Worm (Caenorhabditis elegans) whole organism, young adult: ENCODE measurements around the gene C08F1.11.

Experiments
- C06A6.2 ChIP-seq: fragments of 200-800 bp; sonication (Bioruptor generic); conservative IDR thresholded peaks from 2 replicates; pipeline ENCODE4 v1.3.6; 2022; ENCODE audit warnings: missing genetic modification characterization, missing compliant biosample characterization
- Y79H2A.3 ChIP-seq: fragments of 200-800 bp; sonication (Bioruptor generic); conservative IDR thresholded peaks from 2 replicates; pipeline ENCODE4 v1.3.6; 2022; ENCODE audit warnings: missing genetic modification reagents, missing genetic modification characterization, missing compliant biosample characterization
- hrde-1 ChIP-seq: sonication (generic microtip); optimal IDR thresholded peaks from 2 replicates; lab custom pipeline; 2016; ENCODE audit warnings: missing genetic modification characterization, mild to moderate bottlenecking, missing compliant biosample characterization, moderate library complexity, missing genotype, missing genetic modification reagents, borderline replicate concordance
- lag-1 ChIP-seq: fragments of 200-800 bp; sonication (Bioruptor generic); IDR thresholded peaks from 2 replicates; pipeline ENCODE4 v1.3.6; 2022; ENCODE audit warnings: missing genetic modification reagents, missing genetic modification characterization, missing compliant biosample characterization
- lin-54 ChIP-seq: fragments of 200-800 bp; sonication (Bioruptor generic); optimal IDR thresholded peaks from 2 replicates; lab custom pipeline; 2018; ENCODE audit warnings: mild to moderate bottlenecking, missing genetic modification characterization, missing compliant biosample characterization
- lsy-27 ChIP-seq: sonication (generic microtip); optimal IDR thresholded peaks from 2 replicates; lab custom pipeline; 2017; ENCODE audit warnings: missing genetic modification characterization, mild to moderate bottlenecking, missing compliant biosample characterization, antibody characterized with exemption, missing genotype, borderline replicate concordance; ENCODE audit not compliant: insufficient read depth
- mel-28 ChIP-seq: sonication (generic microtip); optimal IDR thresholded peaks from 2 replicates; lab custom pipeline; 2016; ENCODE audit warnings: borderline replicate concordance, mild to moderate bottlenecking, missing genetic modification characterization, missing compliant biosample characterization
- rcor-1 ChIP-seq: fragments of 200-800 bp; sonication (Bioruptor generic); IDR thresholded peaks from 2 replicates; pipeline ENCODE4 v1.3.6; 2022; ENCODE audit warnings: missing genetic modification reagents, missing genetic modification characterization, missing compliant biosample characterization

DNA sequence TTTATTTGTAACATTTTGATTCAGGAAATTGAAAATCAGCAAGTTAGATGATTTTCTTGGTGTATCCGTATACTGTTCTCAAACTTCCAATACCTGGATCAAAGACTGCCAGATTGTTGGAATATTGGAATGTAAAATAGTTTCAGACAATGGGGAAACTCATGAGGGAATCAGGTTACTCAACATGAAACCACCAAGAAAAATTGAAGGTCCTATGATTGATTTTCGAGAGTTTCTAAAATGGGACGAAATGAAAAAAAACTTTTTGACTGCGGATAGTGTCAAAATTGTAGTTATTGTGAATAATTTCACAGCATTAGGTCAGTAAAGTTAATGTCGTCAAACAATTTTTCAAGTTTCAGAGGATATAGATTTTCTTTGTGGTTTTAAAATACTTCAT lies 12.9 kb downstream of the C08F1.11 start, which contains the start of gene math-3:
- TF ChIP-seq hrde-1 (tag; lab: Kevin White, UChicago) (no peak), Y79H2A.3 (GFP tag; lab: Robert Waterston, UW) (no peak), C06A6.2 (GFP tag; lab: Robert Waterston, UW) (no peak), lag-1 (no peak), lsy-27 (tag; lab: Kevin White, UChicago) (no peak), lin-54 (GFP tag; lab: Kevin White, UChicago) (no peak), mel-28 (tag; lab: Kevin White, UChicago) (no peak), rcor-1 (GFP tag; lab: Robert Waterston, UW) (no peak)
